Worm (Caenorhabditis elegans): ENCODE results near the gene sre-53.
A peak's percentile ranks its signal among the peaks of the same experiment; 100 is the strongest.

The sre-53 gene

ce11 chrII:12323305-12323704, at the start of gene sre-53:
TSS of gene sre-53 (minus strand) at chrII:12323405.
- TF ChIP-seq ceh-16 (tag; optimal IDR thresholded peaks at IDR 0.05) = no peak

ce11 chrII:12369202-12369601, 46.0 kb upstream of the sre-53 start:
- no peak for TF ChIP-seq R02D3.7 (tag; optimal IDR thresholded peaks at IDR 0.05)
- TF ChIP-seq gmeb-1 (tag; optimal IDR thresholded peaks at IDR 0.05) = no peak
- TF ChIP-seq ZK546.5 (tag; optimal IDR thresholded peaks at IDR 0.05) = no peak
- TF ChIP-seq snpc-4 (tag; optimal IDR thresholded peaks at IDR 0.05) = no peak

- TF ChIP-seq blmp-1 (tag; optimal IDR thresholded peaks at IDR 0.05; ENCODE audit: insufficient read depth) (no peak), unc-55 (GFP tag; optimal IDR thresholded peaks at IDR 0.05) (no peak)
Observed at ce11 chrII:12362262-12362661, 39.1 kb upstream of the sre-53 start.

DNA sequence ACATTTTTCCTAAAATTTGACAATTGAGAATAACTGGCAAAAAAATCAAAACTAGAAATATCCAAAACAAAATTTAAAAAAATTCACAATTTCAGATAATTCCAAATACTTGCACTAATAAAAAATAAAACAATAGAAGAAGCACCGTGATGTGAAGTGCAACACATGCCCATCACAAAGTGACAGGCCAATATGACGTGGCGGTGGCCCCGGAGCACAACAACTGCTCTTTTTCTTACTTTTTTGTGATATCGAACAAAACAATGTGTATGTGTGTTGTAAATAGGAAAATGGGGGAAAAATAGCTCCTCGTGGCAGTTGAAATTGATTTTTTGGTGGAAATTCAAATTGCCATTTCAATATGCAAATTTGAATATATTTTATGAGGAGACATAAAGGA, 30.6 kb upstream of the sre-53 start:
- peak; percentile 33 for TF ChIP-seq C34F6.9 (tag; optimal IDR thresholded peaks at IDR 0.05)
- TF ChIP-seq lin-39 (tag; optimal IDR thresholded peaks at IDR 0.05) = no peak
- no peak for TF ChIP-seq lsy-2 (tag; optimal IDR thresholded peaks at IDR 0.05)
- peak; percentile 34 for TF ChIP-seq nhr-129 (tag; optimal IDR thresholded peaks at IDR 0.05)
- TF ChIP-seq elt-3 (tag; optimal IDR thresholded peaks at IDR 0.05) = no peak
- no peak for TF ChIP-seq alr-1 (tag; optimal IDR thresholded peaks at IDR 0.05)
- no peak for TF ChIP-seq mbf-1 (tag; optimal IDR thresholded peaks at IDR 0.05)
- TF ChIP-seq nhr-23 (tag; optimal IDR thresholded peaks at IDR 0.05) = no peak
- peak; percentile 60 for TF ChIP-seq crh-2 (tag; optimal IDR thresholded peaks at IDR 0.05)

DNA sequence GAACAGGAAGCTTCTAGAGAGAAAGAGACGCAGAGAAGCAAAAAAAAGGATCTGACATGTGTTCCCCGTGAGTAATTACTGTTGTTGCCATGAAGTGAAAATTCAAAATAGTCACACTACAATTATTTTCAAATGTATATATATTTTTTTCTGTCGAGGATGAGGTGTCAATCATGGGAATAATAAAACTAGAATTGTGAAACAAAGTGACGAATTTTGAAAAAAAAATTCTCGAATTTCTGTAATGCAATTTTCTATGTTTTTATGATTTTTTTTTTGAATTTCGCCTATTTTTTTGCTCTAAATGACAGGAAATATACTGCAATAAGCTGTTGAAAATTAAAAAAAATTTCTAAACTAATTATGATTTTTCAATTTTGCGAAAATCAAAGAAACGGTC, 29.9 kb upstream of the sre-53 start:
- no peak for TF ChIP-seq lin-13 (GFP tag; optimal IDR thresholded peaks at IDR 0.05)

ce11 chrII:12352115-12352514, 28.9 kb upstream of the sre-53 start, which contains the start of gene ras-1:
TSS of gene ras-1 (minus strand) at chrII:12352243.
- TF ChIP-seq blmp-1 (tag; optimal IDR thresholded peaks at IDR 0.05; ENCODE audit: insufficient read depth) = no peak
- TF ChIP-seq lsy-2 (tag; optimal IDR thresholded peaks at IDR 0.05) = no peak
- TF ChIP-seq lin-13 (GFP tag; optimal IDR thresholded peaks at IDR 0.05) = no peak
- TF ChIP-seq ceh-16 (tag; optimal IDR thresholded peaks at IDR 0.05) = no peak
- no peak for TF ChIP-seq R02D3.7 (tag; optimal IDR thresholded peaks at IDR 0.05)
- no peak for TF ChIP-seq sma-9 (GFP tag; optimal IDR thresholded peaks at IDR 0.05)
- no peak for TF ChIP-seq sma-9 (tag; optimal IDR thresholded peaks at IDR 0.05)
- no peak for TF ChIP-seq nhr-129 (tag; optimal IDR thresholded peaks at IDR 0.05)
- no peak for TF ChIP-seq F13H6.1 (tag; optimal IDR thresholded peaks at IDR 0.05)
- TF ChIP-seq ama-1 (optimal IDR thresholded peaks at IDR 0.05) = no peak
- TF ChIP-seq sma-3 (GFP tag; optimal IDR thresholded peaks at IDR 0.05) = no peak

- TF ChIP-seq nhr-129 (tag; optimal IDR thresholded peaks at IDR 0.05) (peak; percentile 17), lsy-2 (tag; optimal IDR thresholded peaks at IDR 0.05) (peak in 1 of 2 experiments; percentile 28), nhr-11 (tag; optimal IDR thresholded peaks at IDR 0.05) (no peak)
Observed at ce11 chrII:12350737-12351275, 27.6 kb upstream of the sre-53 start.

DNA sequence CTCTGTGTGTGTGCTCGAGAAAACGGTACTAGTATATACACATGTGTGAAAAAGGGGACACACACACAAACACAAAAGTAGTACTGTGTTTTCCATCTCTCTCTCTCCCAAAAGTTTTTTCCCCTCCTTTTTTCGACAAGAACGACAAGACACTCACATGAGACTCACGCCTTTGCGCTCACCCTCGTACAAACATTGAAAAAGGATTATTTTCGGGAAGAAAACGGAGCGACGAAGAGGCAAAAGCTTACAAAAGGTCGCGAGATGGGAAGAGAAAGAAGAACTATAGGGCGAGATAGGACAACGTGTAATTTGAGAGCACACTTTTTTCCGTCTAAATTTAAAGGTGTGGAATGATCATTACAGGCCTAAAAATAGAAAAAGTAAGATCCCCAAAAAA, 26.7 kb upstream of the sre-53 start:
- TF ChIP-seq nhr-21 (tag; optimal IDR thresholded peaks at IDR 0.05) (no peak), nhr-129 (tag; optimal IDR thresholded peaks at IDR 0.05) (peak; percentile 52), fos-1 (tag; optimal IDR thresholded peaks at IDR 0.05) (peak; percentile 38), elt-1 (tag; optimal IDR thresholded peaks at IDR 0.05) (no peak), F13H6.1 (tag; optimal IDR thresholded peaks at IDR 0.05) (peak; percentile 65), sma-9 (GFP tag; optimal IDR thresholded peaks at IDR 0.05) (peak; percentile 14), sma-9 (tag; optimal IDR thresholded peaks at IDR 0.05) (no peak), gmeb-1 (tag; optimal IDR thresholded peaks at IDR 0.05) (peak; percentile 7)

ce11 chrII:12348957-12349356, 25.8 kb upstream of the sre-53 start:
- TF ChIP-seq fos-1 (tag; optimal IDR thresholded peaks at IDR 0.05) (no peak), skn-1 (tag; optimal IDR thresholded peaks at IDR 0.05) (no peak), Y55F3AM.14 (GFP tag; optimal IDR thresholded peaks at IDR 0.05) (no peak), ztf-4 (tag; optimal IDR thresholded peaks at IDR 0.05) (no peak), lin-11 (tag; optimal IDR thresholded peaks at IDR 0.05) (no peak), zag-1 (tag; optimal IDR thresholded peaks at IDR 0.05) (no peak), dmd-4 (tag; optimal IDR thresholded peaks at IDR 0.05) (no peak), nhr-23 (tag; optimal IDR thresholded peaks at IDR 0.05) (no peak), ceh-16 (tag; optimal IDR thresholded peaks at IDR 0.05) (no peak), unc-39 (tag; optimal IDR thresholded peaks at IDR 0.05) (no peak), unc-55 (GFP tag; optimal IDR thresholded peaks at IDR 0.05) (no peak), ztf-1 (GFP tag; conservative IDR thresholded peaks at IDR 0.05) (no peak), nhr-77 (tag; optimal IDR thresholded peaks at IDR 0.05) (no peak), nhr-21 (tag; optimal IDR thresholded peaks at IDR 0.05) (no peak)
